Worm (Caenorhabditis elegans) whole organism, L1 larva: ENCODE measurements around the gene got-2.2.
A peak's percentile ranks its signal among the peaks of the same experiment; 100 is the strongest.

Experiments
- alr-1 ChIP-seq: fragments of 200-800 bp; sonication (Bioruptor generic); optimal IDR thresholded peaks from 2 replicates; lab custom pipeline; 2018; ENCODE audit warnings: borderline replicate concordance, mild to moderate bottlenecking, missing genetic modification characterization, missing compliant biosample characterization
- ceh-63 ChIP-seq: fragments of 200-800 bp; sonication (Bioruptor generic); optimal IDR thresholded peaks from 2 replicates; lab custom pipeline; 2018; ENCODE audit warnings: mild to moderate bottlenecking, missing genetic modification characterization, missing compliant biosample characterization
- ceh-8 ChIP-seq: fragments of 200-800 bp; sonication (Bioruptor generic); optimal IDR thresholded peaks from 2 replicates; lab custom pipeline; 2018; ENCODE audit warnings: mild to moderate bottlenecking, missing genetic modification characterization, moderate library complexity, missing compliant biosample characterization
- ceh-88 ChIP-seq: fragments of 200-800 bp; sonication (Bioruptor generic); IDR thresholded peaks from 2 replicates; pipeline ENCODE4 v1.3.6; 2022; ENCODE audit warnings: missing genetic modification characterization, missing compliant biosample characterization
- ces-1 ChIP-seq: fragments of 150-350 bp; optimal IDR thresholded peaks from 2 replicates; lab custom pipeline; 2014; ENCODE audit warnings: missing biosample characterization, missing genetic modification reagents, missing genetic modification characterization
- dpl-1 ChIP-seq, 3 experiments: fragments of 150-350 bp in 2 of 3; sonication (generic microtip) in 1 of 3; optimal IDR thresholded peaks; 2 replicates each; lab custom pipeline; 2014 to 2017; ENCODE audit warnings: missing biosample characterization in 3 of 3, missing genetic modification characterization in 3 of 3, missing genetic modification reagents in 3 of 3
- dsc-1 ChIP-seq: sonication (generic microtip); optimal IDR thresholded peaks from 2 replicates; lab custom pipeline; 2016; ENCODE audit warnings: mild to moderate bottlenecking, missing genetic modification characterization, missing compliant biosample characterization
- efl-1 ChIP-seq, 4 experiments: fragments of 150-350 bp; optimal IDR thresholded peaks in 3 of 4; peaks in 1 of 4; 1 replicate in 1 of 4; 2 replicates in 3 of 4; lab custom pipeline; 2014; ENCODE audit warnings: missing biosample characterization in 2 of 4, missing genetic modification characterization in 2 of 4, missing genetic modification reagents in 2 of 4
- efl-3 ChIP-seq: fragments of 200-800 bp; sonication (Bioruptor generic); optimal IDR thresholded peaks from 2 replicates; lab custom pipeline; 2018; ENCODE audit warnings: mild to moderate bottlenecking, missing genetic modification characterization, missing compliant biosample characterization
- egl-13 ChIP-seq: sonication (generic microtip); optimal IDR thresholded peaks from 2 replicates; lab custom pipeline; 2016; ENCODE audit warnings: missing genotype, missing genetic modification reagents, missing genetic modification characterization, missing compliant biosample characterization
- elt-3 ChIP-seq, 6 experiments: fragments of 150-350 bp in 1 of 6; sonication (generic microtip); optimal IDR thresholded peaks; 2 replicates each; lab custom pipeline; 2017 to 2018; ENCODE audit warnings: missing biosample characterization in 6 of 6, missing genetic modification characterization in 6 of 6, inconsistent platforms in 1 of 6
- ets-5 ChIP-seq: fragments of 200-800 bp; sonication (Bioruptor generic); IDR thresholded peaks from 2 replicates; pipeline ENCODE4 v1.3.6; 2022; ENCODE audit warnings: missing genetic modification characterization, missing compliant biosample characterization
- fkh-10 ChIP-seq: sonication (generic microtip); optimal IDR thresholded peaks from 2 replicates; lab custom pipeline; 2017; ENCODE audit warnings: missing biosample characterization, missing genetic modification reagents, missing genetic modification characterization
- hlh-17 ChIP-seq: fragments of 200-800 bp; sonication (Bioruptor generic); optimal IDR thresholded peaks from 2 replicates; lab custom pipeline; 2018; ENCODE audit warnings: missing genetic modification characterization, mild to moderate bottlenecking, missing compliant biosample characterization, moderate library complexity, borderline replicate concordance
- hpl-2 ChIP-seq: fragments of 150-350 bp; optimal IDR thresholded peaks from 2 replicates; lab custom pipeline; 2014; ENCODE audit warnings: missing biosample characterization, missing genetic modification reagents, missing genetic modification characterization
- irx-1 ChIP-seq: sonication (generic microtip); optimal IDR thresholded peaks from 2 replicates; lab custom pipeline; 2016; ENCODE audit warnings: missing genetic modification characterization, missing compliant biosample characterization
- jun-1 ChIP-seq: fragments of 150-350 bp; optimal IDR thresholded peaks from 2 replicates; lab custom pipeline; 2014; ENCODE audit warnings: missing biosample characterization, missing genetic modification reagents, missing genetic modification characterization
- lin-15B ChIP-seq: fragments of 150-350 bp; sonication (generic microtip); optimal IDR thresholded peaks from 3 replicates; lab custom pipeline; 2014; ENCODE audit warnings: missing biosample characterization, missing genetic modification characterization
- lin-39 ChIP-seq: fragments of 150-350 bp; optimal IDR thresholded peaks from 2 replicates; lab custom pipeline; 2014; ENCODE audit warnings: missing biosample characterization, missing genetic modification reagents, missing genetic modification characterization
- lir-3 ChIP-seq: sonication (generic microtip); optimal IDR thresholded peaks from 2 replicates; lab custom pipeline; 2016; ENCODE audit warnings: mild to moderate bottlenecking, missing genetic modification characterization, moderate library complexity, missing compliant biosample characterization; ENCODE audit not compliant: poor library complexity
- lsy-2 ChIP-seq, 2 experiments: fragments of 150-350 bp; optimal IDR thresholded peaks; 2 replicates each; lab custom pipeline; 2014; ENCODE audit warnings: missing biosample characterization in 2 of 2, missing genetic modification characterization in 2 of 2
- mab-9 ChIP-seq: fragments of 200-800 bp; sonication (Bioruptor generic); IDR thresholded peaks from 2 replicates; pipeline ENCODE4 v1.3.6; 2022; ENCODE audit warnings: missing genetic modification reagents, missing genetic modification characterization, missing compliant biosample characterization
- mdl-1 ChIP-seq, 2 experiments: fragments of 150-350 bp; optimal IDR thresholded peaks; 2 replicates each; lab custom pipeline; 2014 to 2017; ENCODE audit warnings: missing biosample characterization in 2 of 2, missing genetic modification characterization in 2 of 2, inconsistent platforms in 1 of 2
- mep-1 ChIP-seq: fragments of 150-350 bp; optimal IDR thresholded peaks from 2 replicates; lab custom pipeline; 2014; ENCODE audit warnings: missing biosample characterization, missing genetic modification characterization
- nhr-11 ChIP-seq: fragments of 150-350 bp; optimal IDR thresholded peaks from 2 replicates; lab custom pipeline; 2014; ENCODE audit warnings: missing biosample characterization, missing genetic modification characterization
- nhr-19 ChIP-seq: fragments of 200-800 bp; sonication (Bioruptor generic); conservative IDR thresholded peaks from 2 replicates; pipeline ENCODE4 v1.3.6; 2022; ENCODE audit warnings: missing genetic modification characterization, missing compliant biosample characterization
- nhr-20 ChIP-seq: sonication (generic microtip); optimal IDR thresholded peaks from 2 replicates; lab custom pipeline; 2016; ENCODE audit warnings: mild to moderate bottlenecking, missing genetic modification characterization, missing compliant biosample characterization
- nhr-28 ChIP-seq: fragments of 150-350 bp; optimal IDR thresholded peaks from 2 replicates; lab custom pipeline; 2014; ENCODE audit warnings: missing biosample characterization, missing genetic modification characterization
- nhr-47 ChIP-seq: sonication (generic microtip); optimal IDR thresholded peaks from 2 replicates; lab custom pipeline; 2016; ENCODE audit warnings: mild to moderate bottlenecking, missing genetic modification characterization, moderate library complexity, missing compliant biosample characterization
- nhr-71 ChIP-seq: sonication (generic microtip); optimal IDR thresholded peaks from 2 replicates; lab custom pipeline; 2016; ENCODE audit warnings: mild to moderate bottlenecking, missing genetic modification characterization, moderate library complexity, missing compliant biosample characterization
- nhr-84 ChIP-seq: sonication (generic microtip); optimal IDR thresholded peaks from 2 replicates; lab custom pipeline; 2017; ENCODE audit warnings: missing biosample characterization, missing genetic modification characterization
- pag-3 ChIP-seq: sonication (generic microtip); optimal IDR thresholded peaks from 2 replicates; lab custom pipeline; 2017; ENCODE audit warnings: missing genetic modification characterization, mild to moderate bottlenecking, missing compliant biosample characterization, antibody characterized with exemption, borderline replicate concordance; ENCODE audit not compliant: insufficient read depth
- pax-3 ChIP-seq: fragments of 200-800 bp; sonication (Bioruptor generic); optimal IDR thresholded peaks from 2 replicates; lab custom pipeline; 2018; ENCODE audit warnings: mild to moderate bottlenecking, missing genetic modification characterization, moderate library complexity, missing compliant biosample characterization
- rnt-1 ChIP-seq: sonication (generic microtip); optimal IDR thresholded peaks from 2 replicates; lab custom pipeline; 2016; ENCODE audit warnings: mild to moderate bottlenecking, missing genetic modification characterization, moderate library complexity, missing compliant biosample characterization
- snu-23 ChIP-seq: sonication (generic microtip); optimal IDR thresholded peaks from 2 replicates; lab custom pipeline; 2016; ENCODE audit warnings: missing genetic modification characterization, missing compliant biosample characterization
- sptf-1 ChIP-seq: fragments of 150-350 bp; optimal IDR thresholded peaks from 2 replicates; lab custom pipeline; 2014; ENCODE audit warnings: missing biosample characterization, missing genetic modification characterization
- sup-37 ChIP-seq: fragments of 200-800 bp; sonication (Bioruptor generic); optimal IDR thresholded peaks from 2 replicates; lab custom pipeline; 2018; ENCODE audit warnings: mild to moderate bottlenecking, missing genetic modification characterization, missing compliant biosample characterization
- swsn-7 ChIP-seq: sonication (generic microtip); optimal IDR thresholded peaks from 2 replicates; lab custom pipeline; 2016; ENCODE audit warnings: missing genetic modification characterization, missing compliant biosample characterization
- tlp-1 ChIP-seq: fragments of 150-350 bp; optimal IDR thresholded peaks from 2 replicates; lab custom pipeline; 2014; ENCODE audit warnings: missing biosample characterization, missing genetic modification characterization
- unc-62 ChIP-seq: fragments of 150-350 bp; optimal IDR thresholded peaks from 2 replicates; lab custom pipeline; 2014; ENCODE audit warnings: missing biosample characterization, missing genetic modification reagents, missing genetic modification characterization
- unc-86 ChIP-seq: sonication (generic microtip); optimal IDR thresholded peaks from 2 replicates; lab custom pipeline; 2016; ENCODE audit warnings: missing genetic modification characterization, missing compliant biosample characterization
- xbp-1 ChIP-seq: sonication (generic microtip); optimal IDR thresholded peaks from 2 replicates; lab custom pipeline; 2016; ENCODE audit warnings: missing genetic modification characterization, missing compliant biosample characterization
- ztf-11 ChIP-seq, 2 experiments: sonication (generic microtip); optimal IDR thresholded peaks; 2 replicates each; lab custom pipeline; 2016 to 2017; ENCODE audit warnings: missing genetic modification characterization in 2 of 2, missing biosample characterization in 1 of 2, missing compliant biosample characterization in 1 of 2
- ztf-4 ChIP-seq: fragments of 150-350 bp; optimal IDR thresholded peaks from 2 replicates; lab custom pipeline; 2014; ENCODE audit warnings: missing biosample characterization, missing genetic modification characterization

Gene got-2.2

DNA sequence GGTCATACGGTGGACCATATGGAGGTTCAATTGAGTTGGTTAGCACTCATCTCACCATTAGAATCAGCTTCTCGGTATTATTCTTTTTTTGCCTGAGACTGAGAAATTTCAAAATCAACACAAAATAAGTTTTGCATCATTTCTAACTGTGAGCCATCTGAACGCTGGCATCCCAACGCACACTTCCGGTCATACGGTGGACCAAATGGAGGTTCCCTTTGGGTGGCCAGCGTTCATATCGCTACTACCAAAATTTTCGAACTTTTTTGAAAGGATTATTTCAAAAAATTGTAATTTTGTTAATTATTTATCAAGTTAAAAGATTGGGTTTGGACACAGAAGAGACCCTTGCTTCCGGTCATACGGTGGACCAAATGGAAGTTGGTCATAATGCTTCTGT lies 12.0 kb downstream of the got-2.2 start:
- TF ChIP-seq nhr-20 (tag; lab: Kevin White, UChicago) (peak; percentile 11), rnt-1 (tag; lab: Kevin White, UChicago) (peak; percentile 9), egl-13 (tag; lab: Kevin White, UChicago) (no peak), swsn-7 (peak; percentile 3)

DNA sequence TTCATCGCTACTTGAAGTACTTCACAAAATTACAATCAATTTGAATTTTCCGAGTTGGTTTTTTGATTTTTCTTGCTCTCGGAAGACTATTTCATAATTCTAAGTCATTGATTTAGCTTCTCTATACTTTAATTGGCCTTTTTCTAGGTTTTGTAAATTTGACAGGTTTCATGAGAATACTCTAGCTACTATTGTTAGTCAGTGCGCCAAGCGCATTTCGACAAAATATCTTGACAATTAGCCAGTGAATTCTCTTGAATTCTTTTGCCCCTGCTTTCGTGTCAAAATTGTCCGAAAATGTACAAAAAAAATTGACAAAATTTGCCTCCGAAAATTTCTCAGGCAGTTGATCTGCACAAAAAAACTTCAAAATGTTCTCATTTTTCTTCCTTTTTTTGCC lies 12.4 kb downstream of the got-2.2 start:
- TF ChIP-seq ceh-88 (GFP tag; lab: Robert Waterston, UW) (peak; percentile 17), nhr-28 (tag; lab: Kevin White, UChicago) (no peak), rnt-1 (tag; lab: Kevin White, UChicago) (peak; percentile 16), dsc-1 (tag; lab: Kevin White, UChicago) (no peak), ces-1 (no peak), efl-1 (optimal IDR thresholded peaks at IDR 0.05; lab: Kevin White, UChicago) (no peak), efl-1 (GFP tag; optimal IDR thresholded peaks at IDR 0.05 in 1 of 2; lab: Kevin White, UChicago) (peak in 1 of 2 experiments; percentile 50)

DNA sequence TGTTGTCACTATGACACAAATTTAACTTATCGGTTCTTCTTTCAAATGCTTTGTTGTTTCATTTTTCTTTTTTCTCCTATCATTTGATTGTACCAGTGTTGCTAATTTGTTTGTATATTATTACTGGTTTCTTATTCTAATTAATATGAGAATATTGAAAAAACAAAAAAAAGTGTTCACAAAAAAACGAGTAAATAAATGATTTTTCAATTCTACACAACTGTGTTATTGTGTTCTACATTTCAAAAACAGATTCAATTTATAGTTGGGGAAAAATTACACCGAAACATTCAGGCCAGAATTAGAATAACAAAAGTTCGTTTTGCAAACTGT lies 12.7 kb downstream of the got-2.2 start:
- TF ChIP-seq nhr-11 (tag; lab: Kevin White, UChicago) (no peak), snu-23 (GFP tag; lab: Kevin White, UChicago) (peak; percentile 19), lsy-2 (tag; optimal IDR thresholded peaks at IDR 0.05; lab: Kevin White, UChicago) (peak in 1 of 2 experiments; percentile 37), mep-1 (tag; lab: Kevin White, UChicago) (peak; percentile 36), hlh-17 (GFP tag; lab: Kevin White, UChicago) (no peak)
- TF ChIP-seq, all 84 proteins: peak for 3

DNA sequence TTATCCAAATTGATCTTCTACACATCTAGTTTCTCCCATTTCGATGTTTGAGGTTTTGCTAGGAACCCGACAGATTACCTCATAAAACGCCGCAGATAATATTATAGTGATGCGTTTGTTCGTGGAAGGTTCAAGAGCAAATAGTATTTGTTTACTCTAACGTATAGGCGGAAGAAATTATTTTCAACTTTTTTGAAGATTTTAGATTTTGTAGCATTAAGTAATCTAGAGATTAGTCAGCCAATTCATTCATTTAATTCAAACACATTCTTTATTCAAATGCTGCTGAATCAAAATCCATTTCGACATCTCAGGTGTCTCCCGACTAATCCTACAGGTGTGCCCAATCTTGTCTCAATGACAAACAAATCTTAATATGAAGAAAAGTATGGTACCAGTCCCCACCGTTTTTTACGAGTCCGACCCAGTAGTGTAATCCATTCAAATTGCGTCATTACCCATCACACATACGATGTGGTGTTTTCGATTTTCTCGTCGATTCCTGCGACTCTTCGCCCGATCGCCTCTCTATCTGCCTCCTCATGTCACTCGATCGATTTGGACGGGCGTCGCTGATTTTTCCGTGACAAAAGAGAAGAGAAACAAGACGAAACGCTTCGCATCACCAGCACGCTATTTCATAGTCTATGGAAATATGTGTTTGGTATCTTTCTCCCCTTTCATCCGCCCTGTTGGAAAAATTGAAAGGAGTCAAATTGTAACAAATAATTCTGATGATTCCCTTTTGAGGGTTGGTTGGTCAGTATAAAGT lies 13.3 kb downstream of the got-2.2 start:
- peak; percentile 0 for TF ChIP-seq ceh-63 (GFP tag; lab: Kevin White, UChicago)
- TF ChIP-seq tlp-1 (tag; lab: Kevin White, UChicago) = no peak
- TF ChIP-seq pag-3 (tag; lab: Kevin White, UChicago) = no peak
- TF ChIP-seq ztf-11 (tag; optimal IDR thresholded peaks at IDR 0.05; lab: Kevin White, UChicago) = no peak
- peak; percentile 33 for TF ChIP-seq lir-3 (tag; lab: Kevin White, UChicago)
- TF ChIP-seq ztf-4 (tag; lab: Kevin White, UChicago) = peak; percentile 63
- peak; percentile 53 for TF ChIP-seq nhr-19 (GFP tag; lab: Robert Waterston, UW)
- peak in 1 of 6 experiments; percentile 54 for TF ChIP-seq elt-3 (tag; optimal IDR thresholded peaks at IDR 0.05; lab: Kevin White, UChicago)
- TF ChIP-seq lin-39 (tag; lab: Kevin White, UChicago) = no peak
- TF ChIP-seq jun-1 (tag; lab: Kevin White, UChicago) = peak; percentile 73
- TF ChIP-seq mdl-1 (tag; optimal IDR thresholded peaks at IDR 0.05; lab: Kevin White, UChicago) = peak in 1 of 2 experiments; percentile 75
- peak; percentile 69 for TF ChIP-seq nhr-71
- TF ChIP-seq unc-62 (GFP tag; lab: Kevin White, UChicago) = no peak
- TF ChIP-seq ets-5 = 0 out of 2 replicates have a peak, but pooled peaks have one; percentile 35
- peak; percentile 42 for TF ChIP-seq nhr-47 (tag; lab: Kevin White, UChicago)
- TF ChIP-seq snu-23 (GFP tag; lab: Kevin White, UChicago) = peak; percentile 84
- TF ChIP-seq ces-1 = no peak
- peak; percentile 39 for TF ChIP-seq pax-3 (tag; lab: Kevin White, UChicago)
- TF ChIP-seq xbp-1 (tag; lab: Kevin White, UChicago) = peak; percentile 54
- TF ChIP-seq alr-1 (tag; lab: Kevin White, UChicago) = no peak
- TF ChIP-seq mab-9 = no peak
- no peak for TF ChIP-seq irx-1 (tag; lab: Kevin White, UChicago)
- TF ChIP-seq sup-37 (GFP tag; lab: Kevin White, UChicago) = peak; percentile 14
- TF ChIP-seq fkh-10 (GFP tag; lab: Kevin White, UChicago) = no peak
- no peak for TF ChIP-seq dpl-1 (GFP tag; optimal IDR thresholded peaks at IDR 0.05; lab: Kevin White, UChicago)
- no peak for TF ChIP-seq nhr-84 (tag; lab: Kevin White, UChicago)
- TF ChIP-seq nhr-11 (tag; lab: Kevin White, UChicago) = no peak
- no peak for TF ChIP-seq ceh-8 (GFP tag; lab: Kevin White, UChicago)
- no peak for TF ChIP-seq hpl-2 (GFP tag; lab: Kevin White, UChicago)
- TF ChIP-seq unc-86 = no peak
- no peak for TF ChIP-seq sptf-1 (tag; lab: Kevin White, UChicago)
- TF ChIP-seq lin-15B (tag; lab: Kevin White, UChicago) = no peak
- TF ChIP-seq efl-3 (GFP tag; lab: Kevin White, UChicago) = peak; percentile 31
